Worm (Caenorhabditis elegans) whole organism, L1 larva: ENCODE measurements around the gene W06H8.6.

Experiments used
- C04F5.9 ChIP-seq: sonication (generic microtip); optimal IDR thresholded peaks from 2 replicates; lab custom pipeline; 2016; ENCODE audit warnings: missing genetic modification characterization, missing compliant biosample characterization
- C34B4.2 ChIP-seq: sonication (generic microtip); optimal IDR thresholded peaks from 2 replicates; lab custom pipeline; 2017; ENCODE audit warnings: mild to moderate bottlenecking, missing genetic modification characterization, missing compliant biosample characterization
- F16B12.6 ChIP-seq: fragments of 150-350 bp; optimal IDR thresholded peaks from 2 replicates; lab custom pipeline; 2014; ENCODE audit warnings: missing biosample characterization, missing genetic modification characterization
- aha-1 ChIP-seq: fragments of 150-350 bp; optimal IDR thresholded peaks from 2 replicates; lab custom pipeline; 2014; ENCODE audit warnings: missing biosample characterization, missing genetic modification characterization
- aly-2 ChIP-seq: fragments of 150-350 bp; optimal IDR thresholded peaks from 2 replicates; lab custom pipeline; 2014; ENCODE audit warnings: missing biosample characterization, missing genetic modification characterization
- ama-1 ChIP-seq: fragments of 150-350 bp; optimal IDR thresholded peaks from 2 replicates; lab custom pipeline; 2014
- ceh-8 ChIP-seq: fragments of 200-800 bp; sonication (Bioruptor generic); optimal IDR thresholded peaks from 2 replicates; lab custom pipeline; 2018; ENCODE audit warnings: mild to moderate bottlenecking, missing genetic modification characterization, moderate library complexity, missing compliant biosample characterization
- ceh-82 ChIP-seq, 3 experiments: fragments of 150-350 bp in 1 of 3; sonication (generic microtip) in 2 of 3; optimal IDR thresholded peaks; 2 replicates each; lab custom pipeline; 2014 to 2017; ENCODE audit warnings: missing biosample characterization in 3 of 3, missing genetic modification characterization in 3 of 3
- ceh-90 ChIP-seq: sonication (generic microtip); optimal IDR thresholded peaks from 2 replicates; lab custom pipeline; 2016; ENCODE audit warnings: missing genetic modification characterization, missing compliant biosample characterization
- ces-1 ChIP-seq: fragments of 150-350 bp; optimal IDR thresholded peaks from 2 replicates; lab custom pipeline; 2014; ENCODE audit warnings: missing biosample characterization, missing genetic modification reagents, missing genetic modification characterization
- dpl-1 ChIP-seq, 3 experiments: fragments of 150-350 bp in 2 of 3; sonication (generic microtip) in 1 of 3; optimal IDR thresholded peaks; 2 replicates each; lab custom pipeline; 2014 to 2017; ENCODE audit warnings: missing biosample characterization in 3 of 3, missing genetic modification characterization in 3 of 3, missing genetic modification reagents in 3 of 3
- efl-1 ChIP-seq, 4 experiments: fragments of 150-350 bp; optimal IDR thresholded peaks in 3 of 4; peaks in 1 of 4; 1 replicate in 1 of 4; 2 replicates in 3 of 4; lab custom pipeline; 2014; ENCODE audit warnings: missing biosample characterization in 2 of 4, missing genetic modification characterization in 2 of 4, missing genetic modification reagents in 2 of 4
- efl-3 ChIP-seq: fragments of 200-800 bp; sonication (Bioruptor generic); optimal IDR thresholded peaks from 2 replicates; lab custom pipeline; 2018; ENCODE audit warnings: mild to moderate bottlenecking, missing genetic modification characterization, missing compliant biosample characterization
- egl-13 ChIP-seq: sonication (generic microtip); optimal IDR thresholded peaks from 2 replicates; lab custom pipeline; 2016; ENCODE audit warnings: missing genotype, missing genetic modification reagents, missing genetic modification characterization, missing compliant biosample characterization
- egl-27 ChIP-seq, 2 experiments: fragments of 150-350 bp in 1 of 2; sonication (generic microtip); optimal IDR thresholded peaks; 3 replicates each; lab custom pipeline; 2017 to 2018; ENCODE audit warnings: missing biosample characterization in 2 of 2, missing genetic modification characterization in 2 of 2, missing genetic modification reagents in 2 of 2
- elt-3 ChIP-seq, 6 experiments: fragments of 150-350 bp in 1 of 6; sonication (generic microtip); optimal IDR thresholded peaks; 2 replicates each; lab custom pipeline; 2017 to 2018; ENCODE audit warnings: missing biosample characterization in 6 of 6, missing genetic modification characterization in 6 of 6, inconsistent platforms in 1 of 6
- ets-5 ChIP-seq: fragments of 200-800 bp; sonication (Bioruptor generic); IDR thresholded peaks from 2 replicates; pipeline ENCODE4 v1.3.6; 2022; ENCODE audit warnings: missing genetic modification characterization, missing compliant biosample characterization
- fkh-10 ChIP-seq: sonication (generic microtip); optimal IDR thresholded peaks from 2 replicates; lab custom pipeline; 2017; ENCODE audit warnings: missing biosample characterization, missing genetic modification reagents, missing genetic modification characterization
- fkh-8 ChIP-seq: sonication (generic microtip); optimal IDR thresholded peaks from 2 replicates; lab custom pipeline; 2016; ENCODE audit warnings: mild to moderate bottlenecking, missing genetic modification characterization, missing compliant biosample characterization
- fos-1 ChIP-seq: fragments of 150-350 bp; optimal IDR thresholded peaks from 2 replicates; lab custom pipeline; 2014; ENCODE audit warnings: missing biosample characterization, missing genetic modification characterization
- grh-1 ChIP-seq: fragments of 200-800 bp; sonication (Bioruptor generic); IDR thresholded peaks from 2 replicates; pipeline ENCODE4 v1.3.6; 2022; ENCODE audit warnings: missing genetic modification reagents, missing genetic modification characterization, missing compliant biosample characterization
- hpl-2 ChIP-seq: fragments of 150-350 bp; optimal IDR thresholded peaks from 2 replicates; lab custom pipeline; 2014; ENCODE audit warnings: missing biosample characterization, missing genetic modification reagents, missing genetic modification characterization
- isw-1 ChIP-seq: fragments of 200-800 bp; sonication (Bioruptor generic); IDR thresholded peaks from 2 replicates; pipeline ENCODE4 v1.3.6; 2022; ENCODE audit warnings: missing genetic modification characterization, missing compliant biosample characterization
- lin-14 ChIP-seq: fragments of 200-800 bp; sonication (Bioruptor generic); optimal IDR thresholded peaks from 2 replicates; lab custom pipeline; 2018; ENCODE audit warnings: mild to moderate bottlenecking, missing genetic modification characterization, moderate library complexity, missing compliant biosample characterization
- lin-15B ChIP-seq: fragments of 150-350 bp; sonication (generic microtip); optimal IDR thresholded peaks from 3 replicates; lab custom pipeline; 2014; ENCODE audit warnings: missing biosample characterization, missing genetic modification characterization
- lin-39 ChIP-seq: fragments of 150-350 bp; optimal IDR thresholded peaks from 2 replicates; lab custom pipeline; 2014; ENCODE audit warnings: missing biosample characterization, missing genetic modification reagents, missing genetic modification characterization
- mab-9 ChIP-seq: fragments of 200-800 bp; sonication (Bioruptor generic); IDR thresholded peaks from 2 replicates; pipeline ENCODE4 v1.3.6; 2022; ENCODE audit warnings: missing genetic modification reagents, missing genetic modification characterization, missing compliant biosample characterization
- mef-2 ChIP-seq: fragments of 150-350 bp; optimal IDR thresholded peaks from 2 replicates; lab custom pipeline; 2014; ENCODE audit warnings: missing biosample characterization, missing genetic modification characterization
- nhr-12 ChIP-seq: sonication (generic microtip); optimal IDR thresholded peaks from 2 replicates; lab custom pipeline; 2017; ENCODE audit warnings: missing biosample characterization, missing genetic modification characterization
- nhr-19 ChIP-seq: fragments of 200-800 bp; sonication (Bioruptor generic); conservative IDR thresholded peaks from 2 replicates; pipeline ENCODE4 v1.3.6; 2022; ENCODE audit warnings: missing genetic modification characterization, missing compliant biosample characterization
- nhr-20 ChIP-seq: sonication (generic microtip); optimal IDR thresholded peaks from 2 replicates; lab custom pipeline; 2016; ENCODE audit warnings: mild to moderate bottlenecking, missing genetic modification characterization, missing compliant biosample characterization
- nhr-237 ChIP-seq: fragments of 150-350 bp; optimal IDR thresholded peaks from 2 replicates; lab custom pipeline; 2014; ENCODE audit warnings: missing biosample characterization, missing genetic modification characterization
- nhr-28 ChIP-seq: fragments of 150-350 bp; optimal IDR thresholded peaks from 2 replicates; lab custom pipeline; 2014; ENCODE audit warnings: missing biosample characterization, missing genetic modification characterization
- nhr-47 ChIP-seq: sonication (generic microtip); optimal IDR thresholded peaks from 2 replicates; lab custom pipeline; 2016; ENCODE audit warnings: mild to moderate bottlenecking, missing genetic modification characterization, moderate library complexity, missing compliant biosample characterization
- nhr-84 ChIP-seq: sonication (generic microtip); optimal IDR thresholded peaks from 2 replicates; lab custom pipeline; 2017; ENCODE audit warnings: missing biosample characterization, missing genetic modification characterization
- nhr-85 ChIP-seq: sonication (generic microtip); peaks from one replicate; lab custom pipeline; 2016; ENCODE audit warnings: missing genetic modification characterization, inconsistent platforms, missing compliant biosample characterization
- nhr-90 ChIP-seq: sonication (generic microtip); optimal IDR thresholded peaks from 2 replicates; lab custom pipeline; 2016; ENCODE audit warnings: mild to moderate bottlenecking, missing genetic modification characterization, missing compliant biosample characterization; ENCODE audit not compliant: poor library complexity
- pqm-1 ChIP-seq: sonication (generic microtip); optimal IDR thresholded peaks from 3 replicates; lab custom pipeline; 2017; ENCODE audit warnings: missing biosample characterization, missing genetic modification characterization
- rnt-1 ChIP-seq: sonication (generic microtip); optimal IDR thresholded peaks from 2 replicates; lab custom pipeline; 2016; ENCODE audit warnings: mild to moderate bottlenecking, missing genetic modification characterization, moderate library complexity, missing compliant biosample characterization
- skn-1 ChIP-seq: fragments of 150-350 bp; optimal IDR thresholded peaks from 2 replicates; lab custom pipeline; 2014; ENCODE audit warnings: missing biosample characterization, missing genetic modification characterization
- snpc-4 ChIP-seq: fragments of 150-350 bp; optimal IDR thresholded peaks from 2 replicates; lab custom pipeline; 2014; ENCODE audit warnings: missing biosample characterization, missing genetic modification characterization
- sox-4 ChIP-seq: sonication (generic microtip); optimal IDR thresholded peaks from 2 replicates; lab custom pipeline; 2016; ENCODE audit warnings: missing genetic modification characterization, missing compliant biosample characterization
- sptf-1 ChIP-seq: fragments of 150-350 bp; optimal IDR thresholded peaks from 2 replicates; lab custom pipeline; 2014; ENCODE audit warnings: missing biosample characterization, missing genetic modification characterization
- swsn-7 ChIP-seq: sonication (generic microtip); optimal IDR thresholded peaks from 2 replicates; lab custom pipeline; 2016; ENCODE audit warnings: missing genetic modification characterization, missing compliant biosample characterization
- tlp-1 ChIP-seq: fragments of 150-350 bp; optimal IDR thresholded peaks from 2 replicates; lab custom pipeline; 2014; ENCODE audit warnings: missing biosample characterization, missing genetic modification characterization
- unc-130 ChIP-seq: fragments of 150-350 bp; optimal IDR thresholded peaks from 2 replicates; lab custom pipeline; 2017; ENCODE audit warnings: missing biosample characterization, missing genetic modification characterization, inconsistent platforms
- unc-30 ChIP-seq: sonication (generic microtip); optimal IDR thresholded peaks from 2 replicates; lab custom pipeline; 2017; ENCODE audit warnings: missing biosample characterization, missing genetic modification characterization
- unc-62 ChIP-seq: fragments of 150-350 bp; optimal IDR thresholded peaks from 2 replicates; lab custom pipeline; 2014; ENCODE audit warnings: missing biosample characterization, missing genetic modification reagents, missing genetic modification characterization
- unc-86 ChIP-seq: sonication (generic microtip); optimal IDR thresholded peaks from 2 replicates; lab custom pipeline; 2016; ENCODE audit warnings: missing genetic modification characterization, missing compliant biosample characterization
- unc-98 ChIP-seq: fragments of 200-800 bp; sonication (Bioruptor generic); IDR thresholded peaks from 2 replicates; pipeline ENCODE4 v1.3.6; 2022; ENCODE audit warnings: missing genetic modification characterization, missing compliant biosample characterization
- vab-15 ChIP-seq: sonication (generic microtip); optimal IDR thresholded peaks from 2 replicates; lab custom pipeline; 2017; ENCODE audit warnings: missing genotype, mild to moderate bottlenecking, missing genetic modification characterization, missing compliant biosample characterization
- xbp-1 ChIP-seq: sonication (generic microtip); optimal IDR thresholded peaks from 2 replicates; lab custom pipeline; 2016; ENCODE audit warnings: missing genetic modification characterization, missing compliant biosample characterization
- zag-1 ChIP-seq: fragments of 150-350 bp; optimal IDR thresholded peaks from 2 replicates; lab custom pipeline; 2014; ENCODE audit warnings: missing biosample characterization, missing genetic modification characterization
- zip-4 ChIP-seq: fragments of 200-800 bp; sonication (Bioruptor generic); optimal IDR thresholded peaks from 2 replicates; lab custom pipeline; 2018; ENCODE audit warnings: mild to moderate bottlenecking, missing genetic modification characterization, moderate library complexity, missing compliant biosample characterization
- ztf-4 ChIP-seq: fragments of 150-350 bp; optimal IDR thresholded peaks from 2 replicates; lab custom pipeline; 2014; ENCODE audit warnings: missing biosample characterization, missing genetic modification characterization

Gene W06H8.6

ce11 chrV:6276205-6276604 lies 49.4 kb upstream of the W06H8.6 start, which contains the start of gene F31F7.1:
TSS of gene F31F7.1 (plus strand) at chrV:6276439.
- TF ChIP-seq efl-1 (optimal IDR thresholded peaks at IDR 0.05; lab: Kevin White, UChicago) (no peak), efl-1 (GFP tag; optimal IDR thresholded peaks at IDR 0.05 in 1 of 2; lab: Kevin White, UChicago) (peak in 1 of 2 experiments; percentile 71), mab-9 (GFP tag; lab: Robert Waterston, UW) (no peak), egl-27 (tag; optimal IDR thresholded peaks at IDR 0.05; lab: Kevin White, UChicago) (no peak), grh-1 (GFP tag; lab: Robert Waterston, UW) (peak; percentile 65), mef-2 (no peak), ceh-8 (no peak), ztf-4 (tag; lab: Kevin White, UChicago) (no peak), ceh-90 (no peak), vab-15 (tag; lab: Kevin White, UChicago) (no peak), nhr-90 (tag; lab: Kevin White, UChicago) (peak; percentile 74), fkh-10 (GFP tag; lab: Kevin White, UChicago) (no peak), efl-3 (GFP tag; lab: Kevin White, UChicago) (no peak), skn-1 (tag; lab: Kevin White, UChicago) (no peak), lin-14 (GFP tag; lab: Kevin White, UChicago) (peak; percentile 69), nhr-84 (no peak), unc-86 (tag; lab: Kevin White, UChicago) (no peak), lin-39 (tag; lab: Kevin White, UChicago) (no peak), unc-98 (no peak), sptf-1 (tag; lab: Kevin White, UChicago) (no peak), hpl-2 (GFP tag; lab: Kevin White, UChicago) (no peak), zip-4 (no peak), fkh-8 (tag; lab: Kevin White, UChicago) (no peak), nhr-19 (peak; percentile 59), nhr-28 (tag; lab: Kevin White, UChicago) (no peak), ets-5 (GFP tag; lab: Robert Waterston, UW) (no peak), ceh-82 (tag; optimal IDR thresholded peaks at IDR 0.05; lab: Kevin White, UChicago) (no peak), sox-4 (tag; lab: Kevin White, UChicago) (no peak), nhr-237 (tag; lab: Kevin White, UChicago) (no peak), rnt-1 (no peak), unc-30 (tag; lab: Kevin White, UChicago) (no peak), snpc-4 (tag; lab: Kevin White, UChicago) (no peak), pqm-1 (tag; lab: Kevin White, UChicago) (no peak), aha-1 (tag; lab: Kevin White, UChicago) (no peak), zag-1 (no peak), isw-1 (GFP tag; lab: Robert Waterston, UW) (no peak), ces-1 (GFP tag; lab: Kevin White, UChicago) (no peak), ama-1 (peak; percentile 75), unc-130 (peak; percentile 68), nhr-47 (peak; percentile 3), egl-13 (tag; lab: Kevin White, UChicago) (no peak), lin-15B (tag; lab: Kevin White, UChicago) (no peak), nhr-20 (tag; lab: Kevin White, UChicago) (peak; percentile 76), aly-2 (tag; lab: Kevin White, UChicago) (no peak), C04F5.9 (tag; lab: Kevin White, UChicago) (no peak), dpl-1 (GFP tag; optimal IDR thresholded peaks at IDR 0.05; lab: Kevin White, UChicago) (peak in 1 of 3 experiments; percentile 23), nhr-12 (tag; lab: Kevin White, UChicago) (no peak), fos-1 (tag; lab: Kevin White, UChicago) (no peak), xbp-1 (tag; lab: Kevin White, UChicago) (no peak), nhr-85 (tag; lab: Kevin White, UChicago) (peak; percentile 91), unc-62 (no peak), F16B12.6 (tag; lab: Kevin White, UChicago) (no peak), swsn-7 (tag; lab: Kevin White, UChicago) (no peak), elt-3 (tag; optimal IDR thresholded peaks at IDR 0.05; lab: Kevin White, UChicago) (peak in 5 of 6 experiments; percentile 25 to 88 (median 66)), tlp-1 (tag; lab: Kevin White, UChicago) (no peak), C34B4.2 (tag; lab: Kevin White, UChicago) (no peak)
